Fruit fly (Drosophila melanogaster) whole organism, embryonic: ENCODE results near the gene CG10512.

ENCODE experiments used
- Atf3 ChIP-seq: fragments of 200-800 bp; sonication (Bioruptor generic); optimal IDR thresholded peaks from 3 replicates; lab custom pipeline; 2016; ENCODE audit warnings: missing biosample characterization, missing genetic modification characterization
- Bteb2 ChIP-seq: fragments of 200-800 bp; sonication (Bioruptor generic); optimal IDR thresholded peaks from 2 replicates; lab custom pipeline; 2016; ENCODE audit warnings: missing biosample characterization, missing genetic modification characterization
- CG1529 ChIP-seq: fragments of 200-800 bp; sonication (Bioruptor generic); optimal IDR thresholded peaks from 3 replicates; lab custom pipeline; 2018; ENCODE audit warnings: missing biosample characterization, missing genetic modification characterization
- CG16815 ChIP-seq: fragments of 200-800 bp; sonication (Bioruptor generic); optimal IDR thresholded peaks from 3 replicates; lab custom pipeline; 2017; ENCODE audit warnings: missing biosample characterization, mild to moderate bottlenecking, missing genetic modification characterization
- CG30020 ChIP-seq: fragments of 200-800 bp; optimal IDR thresholded peaks from 2 replicates; lab custom pipeline; 2019; ENCODE audit warnings: missing biosample characterization, mild to moderate bottlenecking, missing genetic modification characterization, moderate library complexity
- CG6254 ChIP-seq: fragments of 200-800 bp; sonication (Bioruptor generic); optimal IDR thresholded peaks from 3 replicates; lab custom pipeline; 2017; ENCODE audit warnings: mild to moderate bottlenecking, missing biosample characterization, missing genetic modification reagents, missing genetic modification characterization
- Dfd ChIP-seq, 2 experiments: fragments of >200 bp; optimal IDR thresholded peaks; 2 replicates each; lab custom pipeline; 2017; ENCODE audit warnings: missing biosample characterization in 2 of 2, missing genetic modification characterization in 2 of 2
- HHEX ChIP-seq: fragments of 200-800 bp; sonication (Bioruptor generic); optimal IDR thresholded peaks from 3 replicates; lab custom pipeline; 2017; ENCODE audit warnings: missing biosample characterization, mild to moderate bottlenecking, missing genetic modification characterization, missing genetic modification reagents
- repo ChIP-seq: fragments of 200-800 bp; sonication (Bioruptor generic); optimal IDR thresholded peaks from 2 replicates; lab custom pipeline; 2016; ENCODE audit warnings: missing biosample characterization, missing genetic modification characterization

DNA sequence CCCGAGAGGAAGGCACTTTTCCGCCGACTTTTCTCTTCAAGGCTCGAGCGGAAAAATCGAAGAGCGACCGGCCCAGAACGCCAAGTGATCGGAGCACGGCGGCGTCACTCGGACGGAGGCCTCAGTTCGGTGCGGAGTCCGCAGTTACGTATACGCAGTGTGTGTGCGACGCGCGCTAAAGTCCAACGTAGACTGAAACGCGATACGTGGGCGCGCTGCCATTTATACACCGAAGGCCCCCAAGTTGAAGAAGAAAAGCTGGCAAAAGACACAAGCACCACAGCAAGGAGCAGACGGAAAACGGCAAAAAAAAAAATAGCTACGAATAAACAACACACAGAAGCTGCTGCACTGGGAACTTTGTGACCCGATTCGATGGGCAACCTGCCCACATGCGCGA, 9.6 kb upstream of the CG10512 start, which contains the start of gene CG42337:
- TF ChIP-seq CG1529 (GFP tag; lab: Kevin White, UChicago) (no peak), repo (GFP tag; lab: Kevin White, UChicago) (no peak), HHEX (GFP tag; lab: Kevin White, UChicago) (no peak), CG6254 (GFP tag; lab: Kevin White, UChicago) (no peak), Atf3 (no peak), Dfd (GFP tag; optimal IDR thresholded peaks at IDR 0.05; lab: Kevin White, UChicago) (no peak), CG30020 (tag; lab: Kevin White, UChicago) (no peak), Bteb2 (GFP tag; lab: Kevin White, UChicago) (no peak), CG16815 (no peak)
